Worm (Caenorhabditis elegans): ENCODE measurements around the gene fmi-1.
A peak's percentile ranks its signal among the peaks of the same experiment; 100 is the strongest.

Gene fmi-1

DNA sequence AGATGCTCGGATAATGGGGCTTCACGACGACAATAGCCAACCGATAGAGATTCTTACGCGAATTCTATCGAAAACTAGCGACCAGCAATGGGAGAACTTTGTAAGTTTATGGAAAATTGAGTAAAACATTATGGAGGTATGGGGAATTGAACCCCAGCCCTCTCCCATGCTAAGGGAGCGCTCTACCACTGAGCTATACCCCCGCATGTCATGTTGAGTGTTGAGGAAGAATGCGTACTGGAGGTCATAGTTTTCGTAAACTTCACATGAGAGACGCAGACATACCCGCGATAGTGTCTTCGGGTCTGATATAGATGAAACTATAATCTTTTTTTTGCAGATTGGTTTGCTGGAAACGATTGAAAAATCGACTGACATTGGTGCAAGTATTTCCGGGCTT, 15.5 kb upstream of the fmi-1 start (continued):
- TF ChIP-seq athp-1 (tag; optimal IDR thresholded peaks at IDR 0.05): peak; percentile 50
- TF ChIP-seq F57C9.4 (tag; optimal IDR thresholded peaks at IDR 0.05): no peak
- peak; percentile 76 for TF ChIP-seq lin-40 (tag; optimal IDR thresholded peaks at IDR 0.05)
- TF ChIP-seq madf-6 (GFP tag; IDR thresholded peaks at IDR 0.05): peak; percentile 65
- TF ChIP-seq F52B5.7 (tag; optimal IDR thresholded peaks at IDR 0.05): peak; percentile 22

DNA sequence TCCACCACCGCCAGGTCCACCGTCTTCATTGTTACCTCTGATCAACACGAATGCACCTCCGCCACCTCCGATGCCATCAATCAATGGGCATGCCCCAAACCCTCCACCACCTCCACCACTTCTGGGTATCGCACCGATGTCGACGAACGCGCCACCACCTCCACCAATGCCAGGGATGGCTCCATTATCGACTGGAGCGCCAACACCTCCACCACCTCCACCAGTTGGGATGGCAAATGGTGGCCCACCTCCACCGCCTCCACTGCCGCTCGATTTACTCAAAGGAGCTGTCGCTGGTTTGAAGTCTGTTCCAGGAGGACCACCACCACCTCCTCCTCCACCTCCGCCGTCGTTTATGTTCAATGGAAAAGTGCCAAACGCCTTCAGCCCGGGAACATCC, 14.5 kb upstream of the fmi-1 start:
- TF ChIP-seq madf-8 (GFP tag; conservative IDR thresholded peaks at IDR 0.05) (no peak), F37B4.10 (GFP tag; IDR thresholded peaks at IDR 0.05) (0 out of 2 replicates have a peak, but pooled peaks have one; percentile 25), D2030.7 (GFP tag; IDR thresholded peaks at IDR 0.05) (peak; percentile 24; the same call in 1 of the 2 replicates), repo-1 (tag; optimal IDR thresholded peaks at IDR 0.05) (no peak), sdz-38 (tag; optimal IDR thresholded peaks at IDR 0.05) (no peak), attf-6 (GFP tag; IDR thresholded peaks at IDR 0.05) (no peak), lin-26 (GFP tag; IDR thresholded peaks at IDR 0.05) (0 out of 2 replicates have a peak, but pooled peaks have one; percentile 34), T26A5.8 (tag; optimal IDR thresholded peaks at IDR 0.05) (no peak), let-526 (GFP tag; IDR thresholded peaks at IDR 0.05) (no peak), zim-3 (tag; optimal IDR thresholded peaks at IDR 0.05) (no peak), let-607 (tag; optimal IDR thresholded peaks at IDR 0.05) (no peak), F22D6.2 (tag; optimal IDR thresholded peaks at IDR 0.05) (no peak), F57A8.1 (GFP tag; optimal IDR thresholded peaks at IDR 0.05) (no peak), K11D2.4 (GFP tag; IDR thresholded peaks at IDR 0.05) (0 out of 2 replicates have a peak, but pooled peaks have one; percentile 11), ceh-91 (GFP tag; IDR thresholded peaks at IDR 0.05) (no peak), egrh-3 (GFP tag; IDR thresholded peaks at IDR 0.05) (peak; percentile 69), attf-3 (GFP tag; conservative IDR thresholded peaks at IDR 0.05) (no peak), tbp1 (GFP tag; optimal IDR thresholded peaks at IDR 0.05) (no peak), zfh-2 (GFP tag; conservative IDR thresholded peaks at IDR 0.05) (peak; percentile 88)

DNA sequence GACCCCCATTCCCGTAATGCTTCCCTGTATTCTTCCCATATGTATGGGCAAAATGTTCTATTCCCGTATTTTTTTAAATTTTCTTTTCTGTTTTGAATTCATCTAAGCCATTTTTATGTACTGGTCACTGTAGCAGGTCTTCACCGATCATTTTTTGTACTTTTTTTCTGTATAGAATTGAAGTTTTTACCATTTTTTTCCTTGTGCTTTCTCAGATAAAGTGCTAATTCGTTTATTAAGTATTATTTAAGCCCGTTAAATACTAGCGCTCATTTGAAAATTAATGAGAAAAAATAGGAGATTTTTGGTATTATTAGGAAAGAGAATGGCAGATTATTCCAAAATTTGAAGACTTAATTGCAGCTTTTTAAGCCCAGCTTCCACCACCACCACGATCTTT, 12.1 kb upstream of the fmi-1 start:
- TF ChIP-seq F33H1.4 (GFP tag; IDR thresholded peaks at IDR 0.05) (0 out of 2 replicates have a peak, but pooled peaks have one; percentile 7), madf-8 (GFP tag; conservative IDR thresholded peaks at IDR 0.05) (no peak), nhr-90 (tag; optimal IDR thresholded peaks at IDR 0.05) (no peak), F49E8.2 (tag; optimal IDR thresholded peaks at IDR 0.05; ENCODE audit: insufficient read depth) (peak; percentile 72), aptf-3 (GFP tag; IDR thresholded peaks at IDR 0.05) (no peak), ztf-26 (tag; optimal IDR thresholded peaks at IDR 0.05) (no peak), Y53F4B.3 (GFP tag; IDR thresholded peaks at IDR 0.05) (no peak), ztf-28 (GFP tag; IDR thresholded peaks at IDR 0.05) (no peak), F37B4.10 (GFP tag; IDR thresholded peaks at IDR 0.05) (no peak), Y95B8A.8 (GFP tag; IDR thresholded peaks at IDR 0.05) (no peak), let-526 (GFP tag; IDR thresholded peaks at IDR 0.05) (no peak), C17E4.6 (GFP tag; IDR thresholded peaks at IDR 0.05) (no peak), T26A5.8 (tag; optimal IDR thresholded peaks at IDR 0.05) (no peak), chd-7 (tag; optimal IDR thresholded peaks at IDR 0.05) (no peak), atf-7 (tag; optimal IDR thresholded peaks at IDR 0.05) (no peak), egl-18 (GFP tag; IDR thresholded peaks at IDR 0.05) (no peak), efl-1 (GFP tag; optimal IDR thresholded peaks at IDR 0.05) (no peak), F23B12.7 (tag; optimal IDR thresholded peaks at IDR 0.05; ENCODE audit: insufficient read depth) (no peak), lin-35 (GFP tag; optimal IDR thresholded peaks at IDR 0.05) (no peak), madf-10 (tag; optimal IDR thresholded peaks at IDR 0.05) (no peak), snpc-4 (GFP tag; optimal IDR thresholded peaks at IDR 0.05) (no peak), snpc-4 (tag; optimal IDR thresholded peaks at IDR 0.05) (peak in 2 of 4 experiments; percentile 2 to 24), cebp-1 (GFP tag; IDR thresholded peaks at IDR 0.05) (no peak), cebp-1 (tag; optimal IDR thresholded peaks at IDR 0.05) (peak; percentile 19), lin-40 (tag; optimal IDR thresholded peaks at IDR 0.05) (no peak), B0035.1 (tag; optimal IDR thresholded peaks at IDR 0.05) (no peak), snpc-3.4 (tag; optimal IDR thresholded peaks at IDR 0.05) (peak; percentile 16), nhr-179 (tag; optimal IDR thresholded peaks at IDR 0.05) (no peak)
